Fruit fly (Drosophila melanogaster) whole organism, prepupa: ENCODE measurements around the gene CG4968.

ENCODE experiments used
- Blimp-1 ChIP-seq: fragments of 200-800 bp; sonication (Bioruptor generic); optimal IDR thresholded peaks from 3 replicates; lab custom pipeline; 2017; ENCODE audit warnings: missing biosample characterization, missing genetic modification characterization, mild to moderate bottlenecking, moderate library complexity, missing genetic modification reagents
- CG10631 ChIP-seq: fragments of 200-800 bp; sonication (Bioruptor generic); optimal IDR thresholded peaks from 2 replicates; lab custom pipeline; 2016; ENCODE audit warnings: missing biosample characterization, missing genetic modification characterization
- CG10669 ChIP-seq: fragments of 200-800 bp; sonication (Bioruptor generic); optimal IDR thresholded peaks from 3 replicates; lab custom pipeline; 2018; ENCODE audit warnings: missing biosample characterization, mild to moderate bottlenecking, missing genetic modification characterization, moderate library complexity
- CG11294 ChIP-seq: fragments of 200-800 bp; sonication (Bioruptor generic); IDR thresholded peaks from 2 replicates; pipeline ENCODE4 v1.3.6; 2022; ENCODE audit warnings: missing biosample characterization, missing genetic modification characterization
- CG11762 ChIP-seq: fragments of 200-800 bp; sonication (Bioruptor generic); optimal IDR thresholded peaks from 3 replicates; lab custom pipeline; 2016; ENCODE audit warnings: missing biosample characterization, missing genetic modification characterization; ENCODE audit not compliant: insufficient read depth
- CG11902 ChIP-seq: fragments of 200-800 bp; sonication (Bioruptor generic); optimal IDR thresholded peaks from 3 replicates; lab custom pipeline; 2016; ENCODE audit warnings: missing biosample characterization, missing genetic modification characterization
- CG1621 ChIP-seq: fragments of 200-800 bp; sonication (Bioruptor generic); optimal IDR thresholded peaks from 3 replicates; lab custom pipeline; 2018; ENCODE audit warnings: missing biosample characterization, mild to moderate bottlenecking, missing genetic modification characterization
- CG3032 ChIP-seq: fragments of 200-800 bp; optimal IDR thresholded peaks from 2 replicates; lab custom pipeline; 2019; ENCODE audit warnings: missing biosample characterization, mild to moderate bottlenecking, missing genetic modification characterization, moderate library complexity
- CG31627 ChIP-seq: fragments of 200-800 bp; sonication (Bioruptor generic); optimal IDR thresholded peaks from 3 replicates; lab custom pipeline; 2016; ENCODE audit warnings: missing biosample characterization, missing genetic modification characterization
- CG32006 ChIP-seq: fragments of 200-800 bp; sonication (Bioruptor generic); optimal IDR thresholded peaks from 3 replicates; lab custom pipeline; 2017; ENCODE audit warnings: missing biosample characterization, mild to moderate bottlenecking, missing genetic modification characterization
- CG34406 ChIP-seq: fragments of 200-800 bp; sonication (Bioruptor generic); optimal IDR thresholded peaks from 3 replicates; lab custom pipeline; 2016; ENCODE audit warnings: missing biosample characterization, missing genetic modification characterization
- CG3919 ChIP-seq: fragments of 200-800 bp; sonication (Bioruptor generic); optimal IDR thresholded peaks from 3 replicates; lab custom pipeline; 2016; ENCODE audit warnings: missing biosample characterization, missing genetic modification characterization
- CG4318 ChIP-seq: fragments of 200-800 bp; sonication (Bioruptor generic); optimal IDR thresholded peaks from 3 replicates; lab custom pipeline; 2017; ENCODE audit warnings: missing biosample characterization, mild to moderate bottlenecking, missing genetic modification characterization
- CG6276 ChIP-seq: fragments of 200-800 bp; sonication (Bioruptor generic); optimal IDR thresholded peaks from 2 replicates; lab custom pipeline; 2017; ENCODE audit warnings: missing biosample characterization, mild to moderate bottlenecking, missing genetic modification characterization
- CG6808 ChIP-seq: fragments of 200-800 bp; sonication (Bioruptor generic); optimal IDR thresholded peaks from 3 replicates; lab custom pipeline; 2017; ENCODE audit warnings: missing biosample characterization, missing genetic modification characterization, mild to moderate bottlenecking, moderate library complexity, missing genetic modification reagents
- CG6854 ChIP-seq: fragments of 200-800 bp; sonication (Bioruptor generic); optimal IDR thresholded peaks from 2 replicates; lab custom pipeline; 2017; ENCODE audit warnings: missing biosample characterization, mild to moderate bottlenecking, missing genetic modification characterization
- CG8119 ChIP-seq: fragments of 200-800 bp; sonication (Bioruptor generic); IDR thresholded peaks from 3 replicates; pipeline ENCODE4 v1.3.6; 2022; ENCODE audit warnings: missing biosample characterization, missing genetic modification characterization
- CG8319 ChIP-seq: fragments of 200-800 bp; sonication (Bioruptor generic); optimal IDR thresholded peaks from 3 replicates; lab custom pipeline; 2016; ENCODE audit warnings: missing biosample characterization, missing genetic modification characterization
- CG8632 ChIP-seq: fragments of 200-800 bp; sonication (Bioruptor generic); optimal IDR thresholded peaks from 3 replicates; lab custom pipeline; 2016; ENCODE audit warnings: missing biosample characterization, missing genetic modification characterization
- Eip78C ChIP-seq: fragments of 200-800 bp; sonication (Bioruptor generic); peaks from one replicate; lab custom pipeline; 2016; ENCODE audit warnings: missing biosample characterization, missing genetic modification characterization
- Eip93F ChIP-seq: fragments of 200-800 bp; sonication (Bioruptor generic); optimal IDR thresholded peaks from 2 replicates; lab custom pipeline; 2016; ENCODE audit warnings: missing biosample characterization, mild to moderate bottlenecking, missing genetic modification characterization
- Ets21C ChIP-seq: fragments of 200-800 bp; sonication (Bioruptor generic); optimal IDR thresholded peaks from 3 replicates; lab custom pipeline; 2016; ENCODE audit warnings: missing biosample characterization, missing genetic modification characterization
- Ets96B ChIP-seq: fragments of 200-800 bp; optimal IDR thresholded peaks from 2 replicates; lab custom pipeline; 2019; ENCODE audit warnings: missing biosample characterization, mild to moderate bottlenecking, missing genetic modification characterization, moderate library complexity
- Gug ChIP-seq: fragments of 200-800 bp; sonication (Bioruptor generic); IDR thresholded peaks from 2 replicates; pipeline ENCODE4 v1.3.6; 2022; ENCODE audit warnings: missing biosample characterization, missing genetic modification characterization
- Hr4 ChIP-seq: fragments of 200-800 bp; sonication (Bioruptor generic); optimal IDR thresholded peaks from 3 replicates; lab custom pipeline; 2016; ENCODE audit warnings: missing biosample characterization, missing genetic modification characterization
- Lpt ChIP-seq: fragments of 200-800 bp; sonication (Bioruptor generic); optimal IDR thresholded peaks from 3 replicates; lab custom pipeline; 2016; ENCODE audit warnings: missing biosample characterization, missing genetic modification characterization
- Met ChIP-seq: fragments of 200-800 bp; sonication (Bioruptor generic); optimal IDR thresholded peaks from 3 replicates; lab custom pipeline; 2016; ENCODE audit warnings: missing biosample characterization, missing genetic modification characterization
- OdsH ChIP-seq: fragments of 200-800 bp; sonication (Bioruptor generic); optimal IDR thresholded peaks from 3 replicates; lab custom pipeline; 2016; ENCODE audit warnings: missing biosample characterization, missing genetic modification characterization
- Smox ChIP-seq: fragments of 200-800 bp; sonication (Bioruptor generic); optimal IDR thresholded peaks from 3 replicates; lab custom pipeline; 2016; ENCODE audit warnings: missing biosample characterization, missing genetic modification characterization
- Sox15 ChIP-seq: fragments of 200-800 bp; sonication (Bioruptor generic); optimal IDR thresholded peaks from 3 replicates; lab custom pipeline; 2016; ENCODE audit warnings: missing biosample characterization, missing genetic modification characterization
- achi ChIP-seq: fragments of 200-800 bp; sonication (Bioruptor generic); optimal IDR thresholded peaks from 3 replicates; lab custom pipeline; 2016; ENCODE audit warnings: missing biosample characterization, missing genetic modification characterization
- cyc ChIP-seq: fragments of 200-800 bp; sonication (Bioruptor generic); optimal IDR thresholded peaks from 3 replicates; lab custom pipeline; 2016; ENCODE audit warnings: missing biosample characterization, missing genetic modification characterization
- eg ChIP-seq: fragments of 200-800 bp; sonication (Bioruptor generic); IDR thresholded peaks from 3 replicates; pipeline ENCODE4 v1.3.6; 2022; ENCODE audit warnings: missing biosample characterization, missing genetic modification characterization
- esn ChIP-seq: fragments of 200-800 bp; sonication (Bioruptor generic); optimal IDR thresholded peaks from 2 replicates; lab custom pipeline; 2016; ENCODE audit warnings: missing biosample characterization, mild to moderate bottlenecking, missing genetic modification characterization, moderate library complexity
- fd59A ChIP-seq: fragments of 200-800 bp; sonication (Bioruptor generic); optimal IDR thresholded peaks from 2 replicates; lab custom pipeline; 2017; ENCODE audit warnings: missing biosample characterization, mild to moderate bottlenecking, missing genetic modification characterization, missing genetic modification reagents
- fd85E ChIP-seq: fragments of 200-800 bp; sonication (Bioruptor generic); optimal IDR thresholded peaks from 3 replicates; lab custom pipeline; 2016; ENCODE audit warnings: missing biosample characterization, missing genetic modification characterization
- fkh ChIP-seq: fragments of 200-800 bp; sonication (Bioruptor generic); optimal IDR thresholded peaks from 3 replicates; lab custom pipeline; 2017; ENCODE audit warnings: missing biosample characterization, mild to moderate bottlenecking, missing genetic modification characterization, moderate library complexity
- lz ChIP-seq: fragments of 200-800 bp; sonication (Bioruptor generic); optimal IDR thresholded peaks from 3 replicates; lab custom pipeline; 2016; ENCODE audit warnings: missing biosample characterization, missing genetic modification characterization
- pdm3 ChIP-seq: fragments of 200-800 bp; sonication (Bioruptor generic); optimal IDR thresholded peaks from 3 replicates; lab custom pipeline; 2016; ENCODE audit warnings: missing biosample characterization, missing genetic modification characterization
- salr ChIP-seq, 2 experiments: fragments of 200-800 bp; sonication (Bioruptor generic); optimal IDR thresholded peaks; 3 replicates each; lab custom pipeline; 2016 to 2018; ENCODE audit warnings: missing biosample characterization in 2 of 2, missing genetic modification characterization in 2 of 2, mild to moderate bottlenecking in 1 of 2
- spab ChIP-seq: fragments of 200-800 bp; sonication (Bioruptor generic); optimal IDR thresholded peaks from 2 replicates; lab custom pipeline; 2017; ENCODE audit warnings: missing biosample characterization, mild to moderate bottlenecking, missing genetic modification characterization, missing genetic modification reagents
- svp ChIP-seq: fragments of 200-800 bp; sonication (Bioruptor generic); peaks from one replicate; lab custom pipeline; 2016; ENCODE audit warnings: missing biosample characterization, missing genetic modification characterization
- topi ChIP-seq: fragments of 200-800 bp; sonication (Bioruptor generic); optimal IDR thresholded peaks from 3 replicates; lab custom pipeline; 2016; ENCODE audit warnings: missing biosample characterization, missing genetic modification characterization

Gene CG4968

dm6 chr2L:10306518-10307260 lies at the start of gene CG4968, which contains the start of gene CG5390 (continued):
- peak; percentile 74 for TF ChIP-seq CG3032
- peak; percentile 78 for TF ChIP-seq achi (GFP tag; lab: Kevin White, UChicago)
- peak; percentile 22 for TF ChIP-seq Ets21C
- peak; percentile 51 for TF ChIP-seq CG31627 (GFP tag; lab: Kevin White, UChicago)
- peak; percentile 36 for TF ChIP-seq CG11762 (GFP tag; lab: Kevin White, UChicago)
- TF ChIP-seq CG11902: peak; percentile 31
- TF ChIP-seq CG34406 (GFP tag; lab: Kevin White, UChicago): peak; percentile 70
- TF ChIP-seq cyc (GFP tag; lab: Kevin White, UChicago): peak; percentile 55
- peak; percentile 76 for TF ChIP-seq Met (GFP tag; lab: Kevin White, UChicago)

DNA sequence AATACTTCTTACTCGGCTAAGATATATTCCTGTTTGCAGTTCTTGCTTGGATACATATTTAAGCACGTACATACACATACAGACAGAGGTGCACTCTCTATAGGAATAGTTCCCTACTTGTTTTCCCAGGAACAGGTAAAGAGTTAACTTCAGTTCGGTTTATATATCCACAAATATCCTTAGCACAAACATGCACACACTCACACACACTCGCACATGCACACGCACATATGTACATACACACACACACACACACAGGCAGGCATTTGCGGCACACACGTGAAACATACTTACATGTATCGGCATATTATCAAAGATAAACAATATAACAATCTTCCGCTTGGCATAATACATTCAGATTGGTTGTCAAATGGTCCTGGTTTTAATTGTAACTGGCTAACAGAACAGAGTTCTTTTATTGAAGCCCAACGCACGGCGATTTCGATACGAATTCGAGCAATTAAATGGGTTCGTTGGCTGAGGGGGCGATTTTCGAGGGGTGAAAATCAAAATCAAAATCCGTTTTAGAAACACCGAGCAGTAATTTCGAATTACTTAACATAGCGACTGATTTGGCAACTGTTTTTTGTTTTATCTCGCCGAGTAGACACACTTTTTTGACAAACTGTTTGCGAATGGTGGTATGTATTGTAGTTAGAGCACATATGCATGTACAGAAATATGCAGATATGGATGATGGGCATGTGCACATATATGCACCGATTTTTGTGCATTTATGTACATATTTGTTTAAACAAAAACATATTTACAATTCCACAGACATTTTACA lies 46.6 kb upstream of the CG4968 start:
- TF ChIP-seq CG4318 (no peak), Eip78C (GFP tag; lab: Kevin White, UChicago) (peak; percentile 83), spab (GFP tag; lab: Kevin White, UChicago) (no peak), svp (GFP tag; lab: Kevin White, UChicago) (no peak)
- TF ChIP-seq, all 60 proteins: peak for 1

DNA sequence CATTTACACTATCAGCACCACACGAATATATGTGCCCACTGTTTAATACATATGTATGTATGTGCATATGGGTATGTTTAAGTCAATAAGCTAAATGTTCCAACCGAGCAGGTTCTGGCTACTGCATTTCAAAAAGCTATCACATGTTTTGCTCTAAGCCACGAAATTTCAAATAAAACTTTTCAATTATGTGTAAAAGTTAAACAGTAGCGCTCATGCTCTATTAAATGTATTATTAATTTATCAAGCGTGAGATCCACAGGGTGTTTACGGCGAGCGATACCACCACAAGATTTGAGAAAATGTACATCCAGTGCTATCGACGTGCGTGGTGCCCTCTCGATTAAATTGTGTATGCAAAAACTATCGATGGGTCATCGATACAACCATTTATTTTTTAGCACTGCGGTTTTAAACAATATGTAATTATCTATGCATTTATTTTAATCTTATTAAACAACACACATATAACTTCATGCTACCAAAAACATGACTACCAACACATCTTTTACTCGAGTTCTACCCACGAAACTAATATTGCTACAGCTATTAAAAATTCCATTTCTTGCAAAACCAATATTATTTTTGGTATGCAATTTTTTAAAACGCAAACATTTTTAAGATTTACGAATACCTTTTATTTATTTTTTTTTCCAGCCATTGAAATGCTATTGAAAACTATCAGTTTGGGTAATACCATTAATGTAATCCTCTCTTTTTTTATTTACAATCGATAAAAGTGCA lies 45.8 kb upstream of the CG4968 start, which contains the start of gene Pten:
Pten (minus strand) TSS at position 300 of the 744 bp plus-strand sequence.
- TF ChIP-seq pdm3 (GFP tag; lab: Kevin White, UChicago) (no peak), CG6808 (GFP tag; lab: Kevin White, UChicago) (no peak), Smox (GFP tag; lab: Kevin White, UChicago) (no peak), Sox15 (GFP tag; lab: Kevin White, UChicago) (peak; percentile 11), lz (peak; percentile 69), topi (GFP tag; lab: Kevin White, UChicago) (peak; percentile 68), spab (GFP tag; lab: Kevin White, UChicago) (no peak), CG10631 (no peak), Ets96B (tag; lab: Kevin White, UChicago) (peak; percentile 55), Eip93F (no peak), cyc (GFP tag; lab: Kevin White, UChicago) (peak; percentile 52), CG6276 (GFP tag; lab: Kevin White, UChicago) (no peak), OdsH (GFP tag; lab: Kevin White, UChicago) (peak; percentile 62), fkh (GFP tag; lab: Kevin White, UChicago) (peak; percentile 86), CG3032 (peak; percentile 61), CG10669 (GFP tag; lab: Kevin White, UChicago) (no peak), CG34406 (GFP tag; lab: Kevin White, UChicago) (no peak), esn (GFP tag; lab: Kevin White, UChicago) (peak; percentile 67), CG11294 (GFP tag; lab: Robert Waterston, UW) (no peak), Met (GFP tag; lab: Kevin White, UChicago) (peak; percentile 71), Blimp-1 (no peak), CG8119 (GFP tag; lab: Robert Waterston, UW) (no peak), fd85E (GFP tag; lab: Kevin White, UChicago) (no peak), Hr4 (peak; percentile 80), achi (GFP tag; lab: Kevin White, UChicago) (no peak), Gug (GFP tag; lab: Robert Waterston, UW) (no peak), CG31627 (GFP tag; lab: Kevin White, UChicago) (peak; percentile 56), fd59A (no peak), eg (GFP tag; lab: Robert Waterston, UW) (no peak), Lpt (GFP tag; lab: Kevin White, UChicago) (no peak), CG3919 (GFP tag; lab: Kevin White, UChicago) (no peak), salr (GFP tag; optimal IDR thresholded peaks at IDR 0.05; lab: Kevin White, UChicago) (no peak), CG1621 (tag; lab: Kevin White, UChicago) (no peak), CG32006 (GFP tag; lab: Kevin White, UChicago) (no peak), CG8632 (GFP tag; lab: Kevin White, UChicago) (peak; percentile 37), CG6854 (GFP tag; lab: Kevin White, UChicago) (peak; percentile 25), CG8319 (GFP tag; lab: Kevin White, UChicago) (peak; percentile 48)
